Fruit fly (Drosophila melanogaster) whole organism, adult: ENCODE measurements around the gene EMC2B.

Experiments used
- CG11617 ChIP-seq: fragments of 200-800 bp; sonication (Bioruptor generic); optimal IDR thresholded peaks from 2 replicates; lab custom pipeline; 2017; ENCODE audit warnings: mild to moderate bottlenecking, missing biosample characterization, missing genetic modification reagents, missing genetic modification characterization
- CG12768 ChIP-seq: fragments of 200-800 bp; sonication (Bioruptor generic); optimal IDR thresholded peaks from 2 replicates; lab custom pipeline; 2017; ENCODE audit warnings: missing biosample characterization, missing genetic modification characterization, mild to moderate bottlenecking, moderate library complexity, missing genetic modification reagents
- CG14711 ChIP-seq: fragments of 200-800 bp; sonication (Bioruptor generic); optimal IDR thresholded peaks from 2 replicates; lab custom pipeline; 2018; ENCODE audit warnings: missing biosample characterization, mild to moderate bottlenecking, missing genetic modification characterization, moderate library complexity
- CG1620 ChIP-seq: fragments of 200-800 bp; sonication (Bioruptor generic); optimal IDR thresholded peaks from 2 replicates; lab custom pipeline; 2016; ENCODE audit warnings: missing biosample characterization, missing genetic modification characterization
- CG33017 ChIP-seq: fragments of 200-800 bp; sonication (Bioruptor generic); optimal IDR thresholded peaks from 2 replicates; lab custom pipeline; 2018; ENCODE audit warnings: missing biosample characterization, mild to moderate bottlenecking, missing genetic modification characterization, moderate library complexity
- CG5204 ChIP-seq: fragments of 200-800 bp; sonication (Bioruptor generic); optimal IDR thresholded peaks from 2 replicates; lab custom pipeline; 2016; ENCODE audit warnings: missing biosample characterization, missing genetic modification characterization
- CG7045 ChIP-seq: fragments of 200-800 bp; sonication (Bioruptor generic); optimal IDR thresholded peaks from 2 replicates; lab custom pipeline; 2017; ENCODE audit warnings: missing biosample characterization, mild to moderate bottlenecking, missing genetic modification characterization
- CG7101 ChIP-seq: fragments of 200-800 bp; sonication (Bioruptor generic); optimal IDR thresholded peaks from 2 replicates; lab custom pipeline; 2018; ENCODE audit warnings: missing biosample characterization, mild to moderate bottlenecking, missing genetic modification characterization, moderate library complexity
- Clk ChIP-seq: fragments of 200-800 bp; sonication (Bioruptor generic); optimal IDR thresholded peaks from 2 replicates; lab custom pipeline; 2017; ENCODE audit warnings: missing biosample characterization, missing genetic modification characterization
- Crg-1 ChIP-seq: fragments of 200-800 bp; sonication (Bioruptor generic); optimal IDR thresholded peaks from 2 replicates; lab custom pipeline; 2016; ENCODE audit warnings: missing biosample characterization, missing genetic modification characterization
- Hr96 ChIP-seq: fragments of 200-800 bp; sonication (Bioruptor generic); optimal IDR thresholded peaks from 2 replicates; lab custom pipeline; 2016; ENCODE audit warnings: missing biosample characterization, missing genetic modification characterization
- Mnt ChIP-seq: fragments of 200-800 bp; sonication (Bioruptor generic); optimal IDR thresholded peaks from 2 replicates; lab custom pipeline; 2016; ENCODE audit warnings: missing biosample characterization, mild to moderate bottlenecking, missing genetic modification characterization
- bab1 ChIP-seq: fragments of 200-800 bp; sonication (Bioruptor generic); optimal IDR thresholded peaks from 3 replicates; lab custom pipeline; 2019; ENCODE audit warnings: missing biosample characterization, mild to moderate bottlenecking, missing genetic modification characterization, moderate library complexity
- cic ChIP-seq: fragments of 200-800 bp; sonication (Bioruptor generic); optimal IDR thresholded peaks from 2 replicates; lab custom pipeline; 2017; ENCODE audit warnings: missing biosample characterization, mild to moderate bottlenecking, missing genetic modification characterization, moderate library complexity
- cnc ChIP-seq, 2 experiments: fragments of >200 bp; optimal IDR thresholded peaks; 2 replicates each; lab custom pipeline; 2017
- kay ChIP-seq: fragments of 200-800 bp; sonication (Bioruptor generic); peaks from one replicate; lab custom pipeline; 2016; ENCODE audit warnings: missing biosample characterization, missing genetic modification characterization, borderline replicate concordance
- ovo ChIP-seq: fragments of 200-800 bp; sonication (Bioruptor generic); optimal IDR thresholded peaks from 2 replicates; lab custom pipeline; 2016; ENCODE audit warnings: missing biosample characterization, missing genetic modification characterization
- pad ChIP-seq: fragments of 200-800 bp; sonication (Bioruptor generic); optimal IDR thresholded peaks from 3 replicates; lab custom pipeline; 2017; ENCODE audit warnings: missing biosample characterization, missing genetic modification characterization, mild to moderate bottlenecking, moderate library complexity, missing genetic modification reagents
- tj ChIP-seq: fragments of 200-800 bp; sonication (Bioruptor generic); optimal IDR thresholded peaks from 3 replicates; lab custom pipeline; 2017; ENCODE audit warnings: missing biosample characterization, mild to moderate bottlenecking, missing genetic modification characterization, moderate library complexity
- toe ChIP-seq: fragments of 200-800 bp; sonication (Bioruptor generic); optimal IDR thresholded peaks from 2 replicates; lab custom pipeline; 2016; ENCODE audit warnings: missing biosample characterization, missing genetic modification characterization

EMC2B gene

DNA sequence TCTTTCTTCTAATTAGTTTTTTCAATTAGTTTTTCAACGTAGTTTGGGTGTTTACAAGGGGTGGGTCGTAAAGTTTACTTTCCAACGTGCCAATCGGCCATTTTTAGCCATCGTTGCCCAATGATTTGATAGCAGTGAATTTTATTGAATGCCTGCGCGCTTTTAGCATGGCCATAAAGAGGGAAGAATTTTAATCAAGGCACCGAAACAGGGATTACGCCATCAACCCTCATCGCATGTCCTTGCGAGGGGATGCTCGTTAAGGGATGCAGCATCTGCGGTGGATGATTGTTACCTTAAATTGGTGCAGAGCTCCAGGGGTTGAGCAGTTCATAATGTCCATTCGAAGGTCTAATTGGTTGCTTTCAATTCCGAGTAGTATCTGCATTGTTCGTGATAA, 8.7 kb downstream of the EMC2B start:
- TF ChIP-seq kay (GFP tag; lab: Kevin White, UChicago) (no peak), ovo (GFP tag; lab: Kevin White, UChicago) (no peak), CG7101 (tag; lab: Kevin White, UChicago) (no peak), Clk (GFP tag; lab: Kevin White, UChicago) (no peak), Mnt (no peak), cic (GFP tag; lab: Kevin White, UChicago) (no peak), CG5204 (GFP tag; lab: Kevin White, UChicago) (no peak), CG33017 (tag; lab: Kevin White, UChicago) (no peak), CG1620 (GFP tag; lab: Kevin White, UChicago) (no peak), CG12768 (GFP tag; lab: Kevin White, UChicago) (no peak), cnc (optimal IDR thresholded peaks at IDR 0.05; lab: Kevin White, UChicago) (no peak), CG14711 (tag; lab: Kevin White, UChicago) (no peak), pad (GFP tag; lab: Kevin White, UChicago) (no peak)

DNA sequence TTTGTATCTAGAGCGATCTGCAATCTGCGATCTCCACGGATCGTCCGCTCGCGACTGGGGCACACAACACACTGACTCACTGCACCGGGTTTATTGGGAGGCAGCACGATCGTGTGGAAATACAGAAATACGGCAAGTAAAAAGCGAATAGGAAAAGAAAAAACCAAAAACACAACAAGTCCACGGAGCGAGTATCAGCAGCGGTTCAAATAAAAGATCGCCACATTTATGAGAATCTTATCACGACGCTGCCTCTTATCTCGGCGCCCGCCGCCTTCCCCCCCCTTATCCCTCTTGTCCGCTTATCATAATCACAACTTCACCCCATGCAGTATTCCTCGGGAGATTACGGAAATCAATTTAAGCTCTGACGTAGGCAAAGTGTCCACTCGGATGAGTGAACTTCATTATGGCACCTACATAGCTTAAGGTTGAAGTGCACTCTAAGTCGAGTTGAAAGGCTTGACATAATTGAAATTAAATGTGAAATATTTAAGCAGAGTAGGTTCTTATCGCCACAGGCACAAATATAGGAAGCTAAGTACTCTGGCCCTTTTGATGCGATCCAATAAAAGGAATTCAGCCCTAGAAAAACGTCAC, 9.5 kb downstream of the EMC2B start, which contains the start of gene AhcyL2:
Gene AhcyL2, minus strand, starts transcription at position 51 of the 600 bp plus-strand sequence.
- TF ChIP-seq CG33017 (tag; lab: Kevin White, UChicago): peak; percentile 23
- TF ChIP-seq CG12768 (GFP tag; lab: Kevin White, UChicago): peak; percentile 12
- peak; percentile 78 for TF ChIP-seq kay (GFP tag; lab: Kevin White, UChicago)
- TF ChIP-seq CG1620 (GFP tag; lab: Kevin White, UChicago): no peak
- TF ChIP-seq ovo (GFP tag; lab: Kevin White, UChicago): no peak
- TF ChIP-seq cic (GFP tag; lab: Kevin White, UChicago): peak; percentile 74

DNA sequence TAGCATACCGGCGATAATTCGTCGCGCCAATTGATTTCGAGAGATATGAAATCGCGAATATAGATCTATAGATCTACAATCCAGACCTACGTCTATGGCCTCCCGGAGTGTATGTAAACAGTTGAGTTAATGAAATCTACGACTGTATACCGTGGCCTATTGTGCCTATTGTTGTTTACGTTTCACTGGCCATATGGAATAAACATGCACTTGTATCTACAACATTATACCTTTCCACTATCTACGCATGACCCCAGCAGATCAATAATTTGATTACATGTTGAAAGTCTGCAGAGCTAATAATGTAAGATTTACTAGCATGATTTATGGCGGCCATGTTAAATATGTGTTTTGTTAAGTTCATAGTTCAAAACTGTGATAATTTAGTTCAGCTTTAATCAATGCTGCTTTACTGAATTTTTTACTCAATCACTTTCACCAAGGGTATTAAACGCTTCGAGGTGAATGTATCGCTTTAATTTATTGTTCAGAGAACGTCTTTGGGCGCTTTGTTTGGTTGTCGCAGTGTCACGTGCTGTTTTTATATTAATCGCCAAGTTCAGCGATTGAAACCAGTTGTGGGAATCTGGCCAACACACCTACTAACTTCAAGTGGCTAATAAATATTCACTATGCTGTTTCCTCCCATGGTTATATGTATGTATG, 10.6 kb downstream of the EMC2B start:
- no peak for TF ChIP-seq Clk (GFP tag; lab: Kevin White, UChicago)
- TF ChIP-seq kay (GFP tag; lab: Kevin White, UChicago): peak; percentile 53
- TF ChIP-seq Mnt: no peak
- TF ChIP-seq tj: no peak
- no peak for TF ChIP-seq CG12768 (GFP tag; lab: Kevin White, UChicago)
- no peak for TF ChIP-seq ovo (GFP tag; lab: Kevin White, UChicago)
- no peak for TF ChIP-seq Hr96 (GFP tag; lab: Kevin White, UChicago)
- no peak for TF ChIP-seq pad (GFP tag; lab: Kevin White, UChicago)
- no peak for TF ChIP-seq toe (GFP tag; lab: Kevin White, UChicago)
- TF ChIP-seq CG11617 (GFP tag; lab: Kevin White, UChicago): no peak
- no peak for TF ChIP-seq CG14711 (tag; lab: Kevin White, UChicago)
- TF ChIP-seq CG5204 (GFP tag; lab: Kevin White, UChicago): no peak
- no peak for TF ChIP-seq Crg-1
- TF ChIP-seq CG7101 (tag; lab: Kevin White, UChicago): peak; percentile 2
- TF ChIP-seq bab1: no peak
- TF ChIP-seq CG33017 (tag; lab: Kevin White, UChicago): no peak
- no peak for TF ChIP-seq CG1620 (GFP tag; lab: Kevin White, UChicago)

DNA sequence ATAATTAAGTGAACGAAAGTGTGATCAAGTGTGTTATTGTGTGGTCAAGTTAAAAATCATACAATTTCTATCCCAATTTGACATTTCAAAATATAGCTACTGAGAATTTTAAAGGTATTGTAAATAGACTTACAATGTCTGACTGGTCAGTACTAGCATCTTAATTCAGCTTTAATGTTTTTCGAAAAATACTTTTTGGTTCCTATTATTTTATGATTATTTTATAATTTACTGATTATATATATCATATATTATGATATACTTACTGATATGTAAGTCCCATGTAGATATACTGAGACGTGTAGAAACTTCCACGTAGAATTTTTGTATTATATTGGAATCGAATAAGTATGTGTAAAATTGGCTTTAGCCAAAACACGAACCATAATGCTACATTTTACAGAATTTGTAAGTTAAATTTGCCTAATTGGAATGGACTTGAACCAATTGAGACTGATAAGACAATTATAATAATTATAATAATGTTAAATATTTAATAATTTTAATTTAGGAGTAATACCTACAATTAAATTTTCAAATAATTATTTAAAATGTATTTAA, 13.9 kb downstream of the EMC2B start, which contains the start of gene Actn3:
Gene Actn3, minus strand, starts transcription at position 51 of the 561 bp plus-strand sequence.
- TF ChIP-seq bab1 (no peak), cnc (optimal IDR thresholded peaks at IDR 0.05; lab: Kevin White, UChicago) (no peak), kay (GFP tag; lab: Kevin White, UChicago) (no peak), CG14711 (tag; lab: Kevin White, UChicago) (no peak), CG1620 (GFP tag; lab: Kevin White, UChicago) (no peak), Hr96 (GFP tag; lab: Kevin White, UChicago) (no peak), CG5204 (GFP tag; lab: Kevin White, UChicago) (no peak), Crg-1 (no peak), pad (GFP tag; lab: Kevin White, UChicago) (no peak), CG11617 (GFP tag; lab: Kevin White, UChicago) (no peak), CG7101 (tag; lab: Kevin White, UChicago) (no peak)

DNA sequence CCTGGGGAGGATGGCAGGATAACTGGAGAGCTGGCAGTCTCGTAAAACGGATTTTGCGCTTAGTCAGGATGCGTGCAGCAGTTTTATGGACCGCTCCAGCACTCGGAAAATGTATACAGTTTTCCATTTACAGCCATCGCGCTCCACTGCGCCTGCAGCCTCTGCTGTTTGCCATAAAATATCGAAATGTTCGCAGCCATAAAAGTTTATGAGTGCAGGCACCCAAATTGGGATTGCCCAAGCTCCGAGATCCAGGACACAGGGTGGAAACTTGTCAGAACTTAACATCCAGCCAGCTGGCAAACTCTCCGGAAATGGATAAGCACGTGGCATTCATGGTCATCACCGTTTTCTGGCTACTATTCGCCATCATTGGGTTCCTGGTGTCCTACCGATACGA, 16.8 kb downstream of the EMC2B start, which contains the start of gene VhaM9.7-d:
Gene VhaM9.7-d, plus strand, starts transcription at position 301 of the 400 bp plus-strand sequence.
- TF ChIP-seq Clk (GFP tag; lab: Kevin White, UChicago): no peak
- no peak for TF ChIP-seq ovo (GFP tag; lab: Kevin White, UChicago)
- no peak for TF ChIP-seq Mnt
- no peak for TF ChIP-seq tj
- TF ChIP-seq toe (GFP tag; lab: Kevin White, UChicago): no peak
- no peak for TF ChIP-seq CG14711 (tag; lab: Kevin White, UChicago)
- TF ChIP-seq CG5204 (GFP tag; lab: Kevin White, UChicago): no peak
- no peak for TF ChIP-seq CG7101 (tag; lab: Kevin White, UChicago)
- no peak for TF ChIP-seq CG33017 (tag; lab: Kevin White, UChicago)
- no peak for TF ChIP-seq CG7045 (GFP tag; lab: Kevin White, UChicago)
- TF ChIP-seq CG1620 (GFP tag; lab: Kevin White, UChicago): no peak
- TF ChIP-seq Crg-1: no peak
- TF ChIP-seq cnc (optimal IDR thresholded peaks at IDR 0.05; lab: Kevin White, UChicago): no peak
- no peak for TF ChIP-seq kay (GFP tag; lab: Kevin White, UChicago)
- TF ChIP-seq cic (GFP tag; lab: Kevin White, UChicago): no peak
- no peak for TF ChIP-seq Hr96 (GFP tag; lab: Kevin White, UChicago)
- TF ChIP-seq bab1: no peak
- TF ChIP-seq CG11617 (GFP tag; lab: Kevin White, UChicago): no peak
- TF ChIP-seq pad (GFP tag; lab: Kevin White, UChicago): no peak
